Fruit fly (Drosophila melanogaster) whole organism: ENCODE data around the gene lawc.

Source experiments
- CG8478 ChIP-seq: fragments of >200 bp; optimal IDR thresholded peaks from 2 replicates; lab custom pipeline; 2018; ENCODE audit warnings: inconsistent platforms
- Dll ChIP-seq: fragments of >200 bp; optimal IDR thresholded peaks from 2 replicates; lab custom pipeline; 2017
- EcR ChIP-seq, 2 experiments: fragments of >200 bp; optimal IDR thresholded peaks; 2 replicates each; lab custom pipeline; 2017; ENCODE audit warnings: missing biosample characterization in 2 of 2, missing genetic modification characterization in 2 of 2, missing genetic modification reagents in 2 of 2
- pan ChIP-seq: fragments of >200 bp; optimal IDR thresholded peaks from 2 replicates; lab custom pipeline; 2017

- no peak for TF ChIP-seq EcR (GFP tag; optimal IDR thresholded peaks at IDR 0.05; lab: Kevin White, UChicago)
- no peak for TF ChIP-seq pan (lab: Kevin White, UChicago)
- TF ChIP-seq Dll (lab: Kevin White, UChicago), result no peak
- TF ChIP-seq CG8478 (lab: Kevin White, UChicago), result no peak
Observed at dm6 chrX:8444279-8444678, 32.8 kb upstream of the lawc start.
